Worm (Caenorhabditis elegans): ENCODE measurements around the gene K02D10.4.

K02D10.4 gene

ce11 chrIII:8775953-8776352, 3.9 kb downstream of the K02D10.4 start, which contains the start of gene snap-29 (continued):
- TF ChIP-seq hlh-30 (tag; optimal IDR thresholded peaks at IDR 0.05; ENCODE audit: insufficient read depth) (no peak), zfp-2 (tag; optimal IDR thresholded peaks at IDR 0.05) (no peak), attf-4 (tag; optimal IDR thresholded peaks at IDR 0.05) (no peak)

DNA sequence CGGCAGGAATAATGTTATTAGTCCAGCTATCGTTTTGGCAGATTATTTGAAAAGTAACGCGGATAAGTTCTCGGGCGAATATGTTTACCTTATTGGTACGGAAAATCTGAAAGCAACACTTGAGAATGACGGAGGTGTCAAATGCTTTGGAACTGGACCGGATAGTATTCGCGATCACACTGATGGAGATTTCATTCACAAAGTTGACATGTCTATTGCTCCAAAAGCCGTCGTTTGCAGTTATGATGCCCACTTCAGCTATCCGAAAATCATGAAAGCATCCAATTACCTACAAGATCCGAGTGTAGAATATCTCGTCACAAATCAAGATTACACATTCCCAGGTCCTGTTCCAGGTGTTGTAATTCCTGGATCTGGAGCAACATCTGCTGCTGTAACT, 6.4 kb downstream of the K02D10.4 start:
- TF ChIP-seq jun-1 (tag; optimal IDR thresholded peaks at IDR 0.05) (no peak), ceh-82 (tag; optimal IDR thresholded peaks at IDR 0.05) (no peak), hmg-1.1 (GFP tag; IDR thresholded peaks at IDR 0.05) (no peak), ztf-11 (tag; optimal IDR thresholded peaks at IDR 0.05) (no peak), aha-1 (tag) (peak; percentile 81), dpl-1 (GFP tag; optimal IDR thresholded peaks at IDR 0.05) (no peak), unc-62 (GFP tag; optimal IDR thresholded peaks at IDR 0.05 in 1 of 2) (peak in 1 of 2 experiments; percentile 91), unc-62 (tag; optimal IDR thresholded peaks at IDR 0.05) (no peak)

DNA sequence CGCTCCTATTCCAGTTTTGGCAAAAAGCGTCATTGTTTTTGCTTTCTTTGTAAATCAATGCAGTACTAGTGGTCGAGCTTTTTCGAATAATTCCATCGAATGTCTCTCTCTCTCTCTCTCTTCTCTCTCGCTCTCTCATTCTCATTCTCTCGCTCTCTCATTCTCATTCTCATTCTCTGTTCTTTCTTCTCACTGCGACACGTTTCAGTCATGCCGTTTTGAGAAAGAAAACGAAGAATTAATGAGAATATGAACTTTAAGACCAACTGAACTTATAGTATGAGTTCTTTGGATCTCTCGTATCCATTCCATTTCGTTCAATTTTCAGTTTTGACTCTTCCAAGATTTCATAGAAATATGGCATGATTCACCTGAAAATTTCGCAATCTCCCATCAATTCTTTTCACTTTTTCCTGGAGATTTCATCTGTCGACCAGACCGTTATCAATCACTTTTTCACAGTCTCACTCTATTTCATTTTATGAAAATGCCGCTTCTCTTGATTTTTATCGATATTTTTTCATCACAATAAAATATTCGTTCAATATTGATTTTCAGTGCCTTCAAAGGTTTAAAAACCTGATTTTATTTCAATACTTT, 7.3 kb downstream of the K02D10.4 start:
- TF ChIP-seq nhr-48 (tag; optimal IDR thresholded peaks at IDR 0.05) (peak; percentile 10), ceh-28 (tag; optimal IDR thresholded peaks at IDR 0.05) (no peak), arid-1 (GFP tag; conservative IDR thresholded peaks at IDR 0.05) (no peak), mxl-3 (GFP tag; optimal IDR thresholded peaks at IDR 0.05) (peak; percentile 85), pqm-1 (tag; optimal IDR thresholded peaks at IDR 0.05) (no peak), ceh-44 (GFP tag; IDR thresholded peaks at IDR 0.05) (no peak), dmd-6 (GFP tag; IDR thresholded peaks at IDR 0.05) (peak; percentile 21; the same call in 1 of the 2 replicates), attf-4 (tag; optimal IDR thresholded peaks at IDR 0.05) (no peak), nhr-11 (tag; optimal IDR thresholded peaks at IDR 0.05) (peak; percentile 5), unc-39 (tag; optimal IDR thresholded peaks at IDR 0.05) (no peak), nhr-76 (tag; optimal IDR thresholded peaks at IDR 0.05) (no peak), dpl-1 (GFP tag; optimal IDR thresholded peaks at IDR 0.05) (no peak), jun-1 (tag; optimal IDR thresholded peaks at IDR 0.05) (no peak), aha-1 (tag) (peak; percentile 28), hlh-11 (tag; optimal IDR thresholded peaks at IDR 0.05) (peak; percentile 48), T26A8.4 (GFP tag; IDR thresholded peaks at IDR 0.05) (no peak), nhr-111 (GFP tag; optimal IDR thresholded peaks at IDR 0.05) (no peak), dve-1 (tag; optimal IDR thresholded peaks at IDR 0.05; ENCODE audit: insufficient read depth) (no peak), mep-1 (tag; optimal IDR thresholded peaks at IDR 0.05) (no peak), vab-7 (GFP tag; IDR thresholded peaks at IDR 0.05) (no peak)

- TF ChIP-seq snpc-1.2 (GFP tag; IDR thresholded peaks at IDR 0.05): no peak
- no peak for TF ChIP-seq gei-8 (GFP tag; optimal IDR thresholded peaks at IDR 0.05)
- no peak for TF ChIP-seq hlh-11 (tag; optimal IDR thresholded peaks at IDR 0.05)
- TF ChIP-seq zag-1 (tag; optimal IDR thresholded peaks at IDR 0.05): no peak
- TF ChIP-seq fkh-10 (GFP tag; optimal IDR thresholded peaks at IDR 0.05): no peak
- TF ChIP-seq mdt-29 (GFP tag; IDR thresholded peaks at IDR 0.05): no peak
- no peak for TF ChIP-seq lin-39 (tag; optimal IDR thresholded peaks at IDR 0.05)
- TF ChIP-seq hif-1 (tag; optimal IDR thresholded peaks at IDR 0.05): no peak
- TF ChIP-seq dmd-8 (GFP tag; IDR thresholded peaks at IDR 0.05): no peak
Observed at ce11 chrIII:8771851-8772250, 8.0 kb downstream of the K02D10.4 start, which contains the start of gene K02D10.3. K02D10.3 (minus strand) TSS chrIII:8771951.

- TF ChIP-seq F37D6.2 (tag; optimal IDR thresholded peaks at IDR 0.05) (no peak), T26A8.4 (GFP tag; IDR thresholded peaks at IDR 0.05) (no peak), php-3 (GFP tag; IDR thresholded peaks at IDR 0.05) (no peak), hlh-11 (tag; optimal IDR thresholded peaks at IDR 0.05) (no peak), egl-27 (tag; optimal IDR thresholded peaks at IDR 0.05) (no peak)
Observed at ce11 chrIII:8771162-8771561, 8.7 kb downstream of the K02D10.4 start, which contains the start of gene K02D10.2. K02D10.2 (minus strand) TSS chrIII:8771262.

Data from whole organism, L4 larva.